Worm (Caenorhabditis elegans) whole organism, L4 larva: ENCODE results near the gene Y6G8.15.

Source experiments
- F10B5.3 ChIP-seq: sonication (generic microtip); optimal IDR thresholded peaks from 2 replicates; lab custom pipeline; 2016; ENCODE audit warnings: mild to moderate bottlenecking, missing genetic modification characterization, missing compliant biosample characterization
- F37D6.2 ChIP-seq: sonication (generic microtip); optimal IDR thresholded peaks from 2 replicates; lab custom pipeline; 2016; ENCODE audit warnings: mild to moderate bottlenecking, missing genetic modification characterization, missing compliant biosample characterization
- Y105C5A.15 ChIP-seq: fragments of 200-800 bp; sonication (Bioruptor generic); IDR thresholded peaks from 2 replicates; pipeline ENCODE4 v1.3.6; 2022; ENCODE audit warnings: missing genetic modification characterization, missing compliant biosample characterization
- Y48G9A.11 ChIP-seq: fragments of 200-800 bp; sonication (Bioruptor generic); IDR thresholded peaks from 2 replicates; pipeline ENCODE4 v1.3.6; 2022; ENCODE audit warnings: missing genetic modification reagents, missing genetic modification characterization, missing compliant biosample characterization
- Y75B8A.6 ChIP-seq: fragments of 200-800 bp; sonication (Bioruptor generic); IDR thresholded peaks from 2 replicates; pipeline ENCODE4 v1.3.6; 2022; ENCODE audit warnings: missing genetic modification reagents, missing genetic modification characterization, missing compliant biosample characterization
- ZK337.2 ChIP-seq: fragments of 200-800 bp; sonication (Bioruptor generic); IDR thresholded peaks from 2 replicates; pipeline ENCODE4 v1.3.6; 2022; ENCODE audit warnings: missing genetic modification reagents, missing genetic modification characterization, missing compliant biosample characterization
- ceh-20 ChIP-seq: fragments of 200-800 bp; sonication (Bioruptor generic); IDR thresholded peaks from 2 replicates; pipeline ENCODE4 v1.3.6; 2022; ENCODE audit warnings: missing genetic modification reagents, missing genetic modification characterization, missing compliant biosample characterization
- ces-1 ChIP-seq: fragments of 150-350 bp; sonication (generic microtip); optimal IDR thresholded peaks from 4 replicates; lab custom pipeline; 2014; ENCODE audit warnings: missing biosample characterization, missing genetic modification reagents, missing genetic modification characterization
- daf-12 ChIP-seq: fragments of 150-350 bp; optimal IDR thresholded peaks from 2 replicates; lab custom pipeline; 2014; ENCODE audit warnings: missing biosample characterization, missing genetic modification reagents, missing genetic modification characterization
- daf-16 ChIP-seq, 3 experiments: sonication (generic microtip); optimal IDR thresholded peaks; 2 replicates each; lab custom pipeline; 2016 to 2017; ENCODE audit warnings: missing genetic modification characterization in 3 of 3, missing genetic modification reagents in 3 of 3, mild to moderate bottlenecking in 2 of 3, missing compliant biosample characterization in 2 of 3, missing biosample characterization in 1 of 3, moderate library complexity in 1 of 3
- daf-19 ChIP-seq: fragments of 200-800 bp; sonication (Bioruptor generic); conservative IDR thresholded peaks from 2 replicates; pipeline ENCODE4 v1.3.6; 2022; ENCODE audit warnings: missing genetic modification characterization, missing compliant biosample characterization
- dmd-8 ChIP-seq: fragments of 200-800 bp; sonication (Bioruptor generic); IDR thresholded peaks from 2 replicates; pipeline ENCODE4 v1.3.6; 2022; ENCODE audit warnings: missing genetic modification characterization, missing compliant biosample characterization
- dpl-1 ChIP-seq: fragments of 150-350 bp; optimal IDR thresholded peaks from 2 replicates; lab custom pipeline; 2014; ENCODE audit warnings: missing biosample characterization, missing genetic modification reagents, missing genetic modification characterization
- fkh-10 ChIP-seq: fragments of 150-350 bp; optimal IDR thresholded peaks from 2 replicates; lab custom pipeline; 2014; ENCODE audit warnings: missing biosample characterization, missing genetic modification reagents, missing genetic modification characterization
- hlh-11 ChIP-seq: fragments of 200-800 bp; sonication (Bioruptor generic); optimal IDR thresholded peaks from 2 replicates; lab custom pipeline; 2018; ENCODE audit warnings: mild to moderate bottlenecking, missing genetic modification characterization, missing compliant biosample characterization
- jun-1 ChIP-seq: fragments of 150-350 bp; optimal IDR thresholded peaks from 2 replicates; lab custom pipeline; 2014; ENCODE audit warnings: missing biosample characterization, missing genetic modification reagents, missing genetic modification characterization
- lim-7 ChIP-seq: fragments of 200-800 bp; sonication (Bioruptor generic); IDR thresholded peaks from 2 replicates; pipeline ENCODE4 v1.3.6; 2022; ENCODE audit warnings: missing genetic modification characterization, missing compliant biosample characterization
- lin-13 ChIP-seq: fragments of 150-350 bp; optimal IDR thresholded peaks from 2 replicates; lab custom pipeline; 2014; ENCODE audit warnings: missing biosample characterization, missing genetic modification reagents, missing genetic modification characterization
- lin-39 ChIP-seq: fragments of 150-350 bp; optimal IDR thresholded peaks from 2 replicates; lab custom pipeline; 2014; ENCODE audit warnings: missing biosample characterization, missing genetic modification reagents, missing genetic modification characterization
- madf-5 ChIP-seq, 2 experiments: fragments of 200-800 bp; sonication (Bioruptor generic); IDR thresholded peaks; 2 replicates each; pipeline ENCODE4 v1.3.6; 2022; ENCODE audit warnings: missing compliant biosample characterization in 2 of 2, missing genetic modification characterization in 2 of 2
- mdl-1 ChIP-seq, 2 experiments: fragments of 150-350 bp in 1 of 2; sonication (generic microtip) in 1 of 2; optimal IDR thresholded peaks; 2 replicates each; lab custom pipeline; 2014 to 2017; ENCODE audit warnings: missing biosample characterization in 2 of 2, missing genetic modification characterization in 2 of 2
- mdt-29 ChIP-seq: fragments of 200-800 bp; sonication (Bioruptor generic); IDR thresholded peaks from 2 replicates; pipeline ENCODE4 v1.3.6; 2022; ENCODE audit warnings: missing genetic modification reagents, missing genetic modification characterization, missing compliant biosample characterization
- mep-1 ChIP-seq: fragments of 150-350 bp; sonication (generic microtip); optimal IDR thresholded peaks from 3 replicates; lab custom pipeline; 2014; ENCODE audit warnings: missing biosample characterization, missing genetic modification characterization
- nhr-10 ChIP-seq: fragments of 150-350 bp; optimal IDR thresholded peaks from 2 replicates; lab custom pipeline; 2014; ENCODE audit warnings: missing biosample characterization, missing genetic modification characterization
- nhr-42 ChIP-seq: fragments of 200-800 bp; sonication (Bioruptor generic); IDR thresholded peaks from 2 replicates; pipeline ENCODE4 v1.3.6; 2022; ENCODE audit warnings: missing genetic modification characterization, missing compliant biosample characterization
- nhr-6 ChIP-seq: fragments of 150-350 bp; optimal IDR thresholded peaks from 2 replicates; lab custom pipeline; 2014; ENCODE audit warnings: missing biosample characterization, missing genetic modification characterization
- pha-4 ChIP-seq, 2 experiments: fragments of 150-350 bp in 1 of 2; fragments of 200-800 bp in 1 of 2; sonication (Bioruptor generic) in 1 of 2; IDR thresholded peaks in 1 of 2; optimal IDR thresholded peaks in 1 of 2; 2 replicates each; pipeline versions ENCODE4 v1.3.6 to Lab custom; 2014 to 2022; ENCODE audit warnings: missing genetic modification characterization in 2 of 2, missing genetic modification reagents in 2 of 2, missing biosample characterization in 1 of 2, missing compliant biosample characterization in 1 of 2
- rbr-2 ChIP-seq: sonication (generic microtip); optimal IDR thresholded peaks from 2 replicates; lab custom pipeline; 2016; ENCODE audit warnings: missing genotype, missing genetic modification characterization, missing compliant biosample characterization
- spr-1 ChIP-seq: sonication (generic microtip); optimal IDR thresholded peaks from 2 replicates; lab custom pipeline; 2016; ENCODE audit warnings: mild to moderate bottlenecking, missing genetic modification characterization, missing compliant biosample characterization
- spr-3 ChIP-seq: fragments of 200-800 bp; sonication (Bioruptor generic); optimal IDR thresholded peaks from 2 replicates; lab custom pipeline; 2018; ENCODE audit warnings: mild to moderate bottlenecking, missing genetic modification characterization, missing compliant biosample characterization
- tag-97 ChIP-seq: fragments of 200-800 bp; sonication (Bioruptor generic); IDR thresholded peaks from 2 replicates; pipeline ENCODE4 v1.3.6; 2022; ENCODE audit warnings: missing genetic modification characterization, missing compliant biosample characterization
- unc-39 ChIP-seq: sonication (generic microtip); optimal IDR thresholded peaks from 2 replicates; lab custom pipeline; 2017; ENCODE audit warnings: missing biosample characterization, missing genetic modification characterization
- unc-62 ChIP-seq, 3 experiments: fragments of 150-350 bp in 1 of 3; sonication (generic microtip); optimal IDR thresholded peaks in 2 of 3; peaks in 1 of 3; 1 replicate in 1 of 3; 2 replicates in 2 of 3; lab custom pipeline; 2014 to 2017; ENCODE audit warnings: missing biosample characterization in 3 of 3, missing genetic modification characterization in 3 of 3, missing genetic modification reagents in 3 of 3, missing genotype in 1 of 3
- vab-7 ChIP-seq: fragments of 200-800 bp; sonication (Bioruptor generic); IDR thresholded peaks from 2 replicates; pipeline ENCODE4 v1.3.6; 2022; ENCODE audit warnings: missing genetic modification reagents, missing genetic modification characterization, missing compliant biosample characterization
- zag-1 ChIP-seq: fragments of 150-350 bp; optimal IDR thresholded peaks from 2 replicates; lab custom pipeline; 2014; ENCODE audit warnings: missing biosample characterization, missing genetic modification characterization
- zip-2 ChIP-seq: fragments of 150-350 bp; optimal IDR thresholded peaks from 2 replicates; lab custom pipeline; 2014; ENCODE audit warnings: missing biosample characterization, missing genetic modification characterization
- ztf-7 ChIP-seq: fragments of 150-350 bp; optimal IDR thresholded peaks from 2 replicates; lab custom pipeline; 2014; ENCODE audit warnings: missing biosample characterization, missing genetic modification characterization

The Y6G8.15 gene

DNA sequence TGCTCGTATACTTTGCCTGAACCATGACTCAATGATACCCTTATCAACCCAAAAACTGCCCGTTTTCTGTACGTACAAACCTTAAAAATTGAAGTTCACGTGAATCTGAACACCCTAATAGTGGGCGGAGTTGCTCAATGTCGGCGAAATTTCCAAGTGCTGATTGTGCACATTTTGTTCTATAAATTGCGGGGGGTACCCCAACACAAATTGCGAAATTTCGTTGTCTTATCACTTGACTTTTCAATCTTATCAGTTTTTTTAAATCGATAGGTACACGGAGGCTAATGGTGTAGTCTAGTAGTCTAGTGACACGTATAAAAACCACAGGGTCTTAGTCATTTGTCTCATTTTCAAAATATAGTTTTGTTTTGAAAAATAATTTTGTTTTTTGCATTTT is 48.8 kb upstream of the Y6G8.15 start, which contains the start of gene fbxa-108 (continued):
- TF ChIP-seq mdt-29 (GFP tag; lab: Robert Waterston, UW), result no peak
- peak; percentile 16 for TF ChIP-seq lin-13 (GFP tag; lab: Kevin White, UChicago)
- no peak for TF ChIP-seq vab-7 (GFP tag; lab: Robert Waterston, UW)
- TF ChIP-seq daf-12, result no peak
- no peak for TF ChIP-seq nhr-42 (GFP tag; lab: Robert Waterston, UW)
- TF ChIP-seq jun-1, result peak; percentile 47
- TF ChIP-seq zip-2, result no peak
- TF ChIP-seq nhr-10 (tag; lab: Kevin White, UChicago), result peak; percentile 48
- TF ChIP-seq spr-3 (GFP tag; lab: Kevin White, UChicago), result no peak
- TF ChIP-seq Y105C5A.15 (GFP tag; lab: Robert Waterston, UW), result no peak

DNA sequence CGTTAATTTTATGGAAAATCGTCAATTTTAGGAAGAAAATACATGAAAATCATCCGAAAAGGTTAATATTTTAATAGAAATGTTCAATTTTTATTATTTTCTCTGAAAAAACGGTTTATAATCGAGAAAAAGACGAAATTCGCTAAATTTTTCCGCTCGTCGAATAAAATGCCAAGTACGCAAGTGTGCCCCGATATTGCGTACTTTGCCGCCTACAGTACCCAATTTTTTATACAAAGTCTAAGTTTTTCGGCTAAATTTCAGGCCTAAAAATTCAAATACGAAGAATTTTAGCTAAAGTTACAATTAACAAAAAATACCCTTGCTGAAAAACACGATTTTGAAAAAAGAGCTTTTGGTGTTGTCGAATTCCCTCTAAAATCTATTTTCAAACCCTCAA is 48.4 kb upstream of the Y6G8.15 start:
- TF ChIP-seq fkh-10 (GFP tag; lab: Kevin White, UChicago) (no peak), unc-62 (GFP tag; optimal IDR thresholded peaks at IDR 0.05 in 1 of 2; lab: Kevin White, UChicago) (no peak), unc-62 (tag; optimal IDR thresholded peaks at IDR 0.05; lab: Kevin White, UChicago) (no peak), F37D6.2 (tag; lab: Kevin White, UChicago) (no peak), ZK337.2 (GFP tag; lab: Robert Waterston, UW) (no peak), Y75B8A.6 (GFP tag; lab: Robert Waterston, UW) (no peak), Y48G9A.11 (no peak), ztf-7 (tag; lab: Kevin White, UChicago) (no peak), hlh-11 (tag; lab: Kevin White, UChicago) (no peak), madf-5 (GFP tag; IDR thresholded peaks at IDR 0.05; lab: Robert Waterston, UW) (no peak), dpl-1 (GFP tag; lab: Kevin White, UChicago) (no peak), tag-97 (GFP tag; lab: Robert Waterston, UW) (no peak), ces-1 (GFP tag; lab: Kevin White, UChicago) (no peak), daf-16 (GFP tag; optimal IDR thresholded peaks at IDR 0.05; lab: Kevin White, UChicago) (no peak), daf-16 (tag; optimal IDR thresholded peaks at IDR 0.05; lab: Kevin White, UChicago) (no peak), unc-39 (tag; lab: Kevin White, UChicago) (no peak), spr-1 (tag; lab: Kevin White, UChicago) (no peak), pha-4 (GFP tag; IDR thresholded peaks at IDR 0.05; lab: Robert Waterston, UW) (no peak), pha-4 (tag; optimal IDR thresholded peaks at IDR 0.05; lab: Kevin White, UChicago) (no peak), F10B5.3 (tag; lab: Kevin White, UChicago) (no peak), lin-39 (tag; lab: Kevin White, UChicago) (no peak), rbr-2 (tag; lab: Kevin White, UChicago) (no peak), mdl-1 (tag; optimal IDR thresholded peaks at IDR 0.05; lab: Kevin White, UChicago) (no peak)
- TF ChIP-seq, all 104 proteins: peak for 0

DNA sequence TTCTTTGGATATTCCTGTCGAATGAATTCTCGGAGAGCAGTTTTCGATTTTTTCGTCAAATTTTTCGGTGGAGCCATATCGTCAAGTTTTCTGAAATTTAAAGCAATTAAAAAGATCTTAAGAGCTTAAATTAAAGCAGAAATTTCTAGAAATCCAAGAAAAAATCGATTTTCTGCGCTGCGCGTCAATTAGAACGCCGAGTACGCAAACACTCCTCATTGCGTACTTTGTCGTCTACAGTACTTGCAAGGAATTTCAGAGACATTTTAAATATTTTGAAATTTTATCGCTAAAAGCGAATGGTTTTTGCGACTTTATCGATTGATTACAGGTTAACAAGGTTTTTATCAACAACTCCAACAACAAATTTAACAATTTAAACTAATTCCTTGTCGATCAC is 44.8 kb upstream of the Y6G8.15 start:
- no peak for TF ChIP-seq dpl-1 (GFP tag; lab: Kevin White, UChicago)
- no peak for TF ChIP-seq nhr-6 (tag; lab: Kevin White, UChicago)
- TF ChIP-seq lim-7 (GFP tag; lab: Robert Waterston, UW), result no peak
- no peak for TF ChIP-seq spr-3 (GFP tag; lab: Kevin White, UChicago)
- TF ChIP-seq daf-19 (GFP tag; lab: Robert Waterston, UW), result no peak
- no peak for TF ChIP-seq ceh-20 (GFP tag; lab: Robert Waterston, UW)
- TF ChIP-seq dmd-8 (GFP tag; lab: Robert Waterston, UW), result no peak
- TF ChIP-seq Y48G9A.11, result no peak
- no peak for TF ChIP-seq mep-1
- TF ChIP-seq zag-1 (tag; lab: Kevin White, UChicago), result no peak
